Worm (Caenorhabditis elegans) whole organism, late embryonic: ENCODE data around the gene C06E2.2.

ENCODE experiments used
- F13H6.1 ChIP-seq: sonication (generic microtip); optimal IDR thresholded peaks from 2 replicates; lab custom pipeline; 2016; ENCODE audit warnings: missing genetic modification characterization, missing compliant biosample characterization
- K02D7.2 ChIP-seq: sonication (generic microtip); optimal IDR thresholded peaks from 2 replicates; lab custom pipeline; 2017; ENCODE audit warnings: mild to moderate bottlenecking, missing genetic modification characterization, missing compliant biosample characterization
- T23F11.4 ChIP-seq: fragments of 200-800 bp; sonication (Bioruptor generic); optimal IDR thresholded peaks from 2 replicates; lab custom pipeline; 2018; ENCODE audit warnings: mild to moderate bottlenecking, missing genetic modification characterization, missing compliant biosample characterization
- Y22D7AL.16 ChIP-seq: sonication (generic microtip); optimal IDR thresholded peaks from 2 replicates; lab custom pipeline; 2016; ENCODE audit warnings: missing genetic modification characterization, missing compliant biosample characterization
- ceh-14 ChIP-seq: sonication (generic microtip); optimal IDR thresholded peaks from 2 replicates; lab custom pipeline; 2016; ENCODE audit warnings: missing genotype, missing genetic modification characterization, missing compliant biosample characterization
- ceh-18 ChIP-seq: sonication (generic microtip); optimal IDR thresholded peaks from 2 replicates; lab custom pipeline; 2016; ENCODE audit warnings: missing genetic modification characterization, missing compliant biosample characterization
- ceh-19 ChIP-seq: fragments of 200-800 bp; sonication (Bioruptor generic); optimal IDR thresholded peaks from 2 replicates; lab custom pipeline; 2018; ENCODE audit warnings: mild to moderate bottlenecking, missing genetic modification characterization, missing compliant biosample characterization
- ceh-30 ChIP-seq: fragments of 150-350 bp; optimal IDR thresholded peaks from 2 replicates; lab custom pipeline; 2014; ENCODE audit warnings: missing biosample characterization, missing genetic modification characterization
- ceh-31 ChIP-seq: sonication (generic microtip); optimal IDR thresholded peaks from 2 replicates; lab custom pipeline; 2016; ENCODE audit warnings: missing genetic modification characterization, missing compliant biosample characterization
- ceh-6 ChIP-seq: fragments of 200-800 bp; sonication (Bioruptor generic); optimal IDR thresholded peaks from 2 replicates; lab custom pipeline; 2018; ENCODE audit warnings: mild to moderate bottlenecking, missing genetic modification characterization, missing compliant biosample characterization
- dve-1 ChIP-seq: sonication (generic microtip); optimal IDR thresholded peaks from 2 replicates; lab custom pipeline; 2017; ENCODE audit warnings: antibody characterized with exemption, mild to moderate bottlenecking, missing genetic modification characterization, missing compliant biosample characterization
- elt-2 ChIP-seq: sonication (generic microtip); optimal IDR thresholded peaks from 2 replicates; lab custom pipeline; 2016; ENCODE audit warnings: missing genetic modification reagents, missing genetic modification characterization, missing compliant biosample characterization
- fax-1 ChIP-seq: sonication (generic microtip); optimal IDR thresholded peaks from 2 replicates; lab custom pipeline; 2016; ENCODE audit warnings: missing genotype, missing genetic modification characterization, missing compliant biosample characterization
- fkh-6 ChIP-seq: sonication (generic microtip); optimal IDR thresholded peaks from 2 replicates; lab custom pipeline; 2016; ENCODE audit warnings: missing genetic modification characterization, missing compliant biosample characterization
- gmeb-2 ChIP-seq: sonication (generic microtip); optimal IDR thresholded peaks from 2 replicates; lab custom pipeline; 2016; ENCODE audit warnings: missing genetic modification characterization, inconsistent platforms, missing compliant biosample characterization
- hlh-13 ChIP-seq: fragments of 200-800 bp; sonication (Bioruptor generic); optimal IDR thresholded peaks from 2 replicates; lab custom pipeline; 2018; ENCODE audit warnings: mild to moderate bottlenecking, missing genetic modification characterization, missing compliant biosample characterization
- hlh-30 ChIP-seq: sonication (generic microtip); optimal IDR thresholded peaks from 2 replicates; lab custom pipeline; 2017; ENCODE audit warnings: antibody characterized with exemption, missing genetic modification characterization, missing compliant biosample characterization; ENCODE audit not compliant: insufficient read depth
- hlh-6 ChIP-seq: sonication (generic microtip); optimal IDR thresholded peaks from 2 replicates; lab custom pipeline; 2016; ENCODE audit warnings: missing genotype, missing genetic modification characterization, missing compliant biosample characterization
- hlh-8 ChIP-seq: sonication (generic microtip); optimal IDR thresholded peaks from 2 replicates; lab custom pipeline; 2016; ENCODE audit warnings: missing genotype, missing genetic modification characterization, missing compliant biosample characterization
- mec-3 ChIP-seq: sonication (generic microtip); optimal IDR thresholded peaks from 2 replicates; lab custom pipeline; 2016; ENCODE audit warnings: borderline replicate concordance, missing genetic modification characterization, missing compliant biosample characterization
- nfya-1 ChIP-seq: sonication (generic microtip); optimal IDR thresholded peaks from 2 replicates; lab custom pipeline; 2017; ENCODE audit warnings: missing genetic modification characterization, mild to moderate bottlenecking, missing compliant biosample characterization, antibody characterized with exemption, moderate library complexity
- nhr-232 ChIP-seq: sonication (generic microtip); optimal IDR thresholded peaks from 2 replicates; lab custom pipeline; 2016; ENCODE audit warnings: missing genetic modification characterization, missing compliant biosample characterization
- npax-4 ChIP-seq: sonication (generic microtip); optimal IDR thresholded peaks from 2 replicates; lab custom pipeline; 2016; ENCODE audit warnings: missing genetic modification characterization, missing compliant biosample characterization
- odd-2 ChIP-seq: sonication (generic microtip); optimal IDR thresholded peaks from 2 replicates; lab custom pipeline; 2017; ENCODE audit warnings: antibody characterized with exemption, mild to moderate bottlenecking, missing genetic modification characterization, missing compliant biosample characterization
- pag-3 ChIP-seq: sonication (generic microtip); optimal IDR thresholded peaks from 2 replicates; lab custom pipeline; 2016; ENCODE audit warnings: missing compliant biosample characterization, missing genetic modification characterization, borderline replicate concordance
- pat-9 ChIP-seq: fragments of 200-800 bp; sonication (Bioruptor generic); optimal IDR thresholded peaks from 2 replicates; lab custom pipeline; 2018; ENCODE audit warnings: mild to moderate bottlenecking, missing genetic modification characterization, moderate library complexity, missing compliant biosample characterization
- pax-1 ChIP-seq: fragments of 150-350 bp; optimal IDR thresholded peaks from 2 replicates; lab custom pipeline; 2014; ENCODE audit warnings: missing biosample characterization, missing genetic modification characterization
- pha-2 ChIP-seq: sonication (generic microtip); optimal IDR thresholded peaks from 2 replicates; lab custom pipeline; 2017; ENCODE audit warnings: mild to moderate bottlenecking, missing genetic modification characterization, missing compliant biosample characterization
- rnt-1 ChIP-seq: sonication (generic microtip); optimal IDR thresholded peaks from 2 replicates; lab custom pipeline; 2016; ENCODE audit warnings: missing genetic modification characterization, missing compliant biosample characterization
- sox-2 ChIP-seq: fragments of 200-800 bp; sonication (Bioruptor generic); IDR thresholded peaks from 2 replicates; pipeline ENCODE4 v1.3.6; 2022; ENCODE audit warnings: missing genetic modification reagents, missing genetic modification characterization, missing compliant biosample characterization
- syd-9 ChIP-seq: sonication (generic microtip); optimal IDR thresholded peaks from 2 replicates; lab custom pipeline; 2016; ENCODE audit warnings: mild to moderate bottlenecking, missing genetic modification characterization, moderate library complexity, missing compliant biosample characterization
- tbx-2 ChIP-seq: sonication (generic microtip); optimal IDR thresholded peaks from 2 replicates; lab custom pipeline; 2016; ENCODE audit warnings: missing genetic modification characterization, missing compliant biosample characterization
- unc-3 ChIP-seq, 2 experiments: fragments of 200-800 bp in 1 of 2; sonication (Bioruptor generic) in 1 of 2; sonication (generic microtip) in 1 of 2; conservative IDR thresholded peaks in 1 of 2; optimal IDR thresholded peaks in 1 of 2; 2 replicates each; pipeline versions ENCODE4 v1.3.6 to Lab custom; 2016 to 2022; ENCODE audit warnings: missing compliant biosample characterization in 2 of 2, missing genetic modification characterization in 2 of 2, missing genetic modification reagents in 1 of 2
- unc-42 ChIP-seq: sonication (generic microtip); optimal IDR thresholded peaks from 2 replicates; lab custom pipeline; 2016; ENCODE audit warnings: missing genotype, missing genetic modification characterization, missing compliant biosample characterization
- unc-86 ChIP-seq: sonication (generic microtip); optimal IDR thresholded peaks from 2 replicates; lab custom pipeline; 2016; ENCODE audit warnings: missing genetic modification characterization, missing compliant biosample characterization

The C06E2.2 gene

DNA sequence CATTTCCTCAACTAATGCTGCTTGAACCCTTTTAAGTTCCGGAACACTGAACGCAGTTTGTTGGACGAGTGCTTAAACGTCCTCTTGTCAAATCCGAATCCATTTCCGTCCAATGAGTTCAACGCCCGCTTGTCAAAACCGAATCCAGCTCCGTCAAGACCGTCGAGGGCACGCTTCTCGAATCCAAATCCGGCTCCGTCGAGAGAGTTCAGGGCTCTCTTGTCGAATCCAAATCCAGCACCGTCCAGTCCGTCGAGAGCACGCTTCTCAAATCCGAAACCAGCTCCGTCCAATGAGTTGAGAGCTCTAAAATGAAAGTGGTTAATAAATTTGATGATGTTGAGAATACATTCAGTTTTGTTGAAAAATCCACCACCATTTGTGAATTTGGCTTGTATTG is 38.3 kb downstream of the C06E2.2 start:
- TF ChIP-seq ceh-18 (tag; lab: Kevin White, UChicago) (no peak), fkh-6 (tag; lab: Kevin White, UChicago) (no peak), pax-1 (tag; lab: Kevin White, UChicago) (no peak), dve-1 (tag; lab: Kevin White, UChicago) (no peak), pag-3 (tag; lab: Kevin White, UChicago) (no peak), odd-2 (no peak), fax-1 (tag; lab: Kevin White, UChicago) (no peak), mec-3 (tag; lab: Kevin White, UChicago) (no peak), npax-4 (no peak), F13H6.1 (tag; lab: Kevin White, UChicago) (no peak), Y22D7AL.16 (no peak), hlh-13 (GFP tag; lab: Kevin White, UChicago) (no peak), tbx-2 (tag; lab: Kevin White, UChicago) (no peak), elt-2 (tag; lab: Kevin White, UChicago) (no peak), hlh-6 (tag; lab: Kevin White, UChicago) (no peak), ceh-6 (GFP tag; lab: Kevin White, UChicago) (no peak)

DNA sequence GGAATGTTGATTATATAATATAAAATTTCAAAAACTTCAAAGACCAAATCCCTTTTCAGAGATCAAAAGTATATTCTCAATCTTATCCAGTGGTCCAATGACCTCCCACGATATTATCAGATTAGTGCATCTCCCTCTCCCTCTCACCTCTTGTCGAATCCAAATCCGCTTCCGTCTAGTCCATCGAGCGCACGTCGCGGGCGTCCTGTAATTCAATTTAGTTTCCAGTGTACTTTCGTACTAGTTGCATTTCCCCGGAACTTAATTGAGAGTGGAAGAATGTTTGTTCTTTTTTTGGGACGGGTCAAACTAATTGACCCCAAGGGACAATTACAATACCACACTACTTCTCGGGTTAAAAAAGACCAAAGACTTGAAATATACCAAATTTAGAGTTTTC is 39.3 kb downstream of the C06E2.2 start:
- TF ChIP-seq hlh-8 (tag; lab: Kevin White, UChicago) = no peak
- TF ChIP-seq tbx-2 (tag; lab: Kevin White, UChicago) = no peak
- no peak for TF ChIP-seq unc-3 (GFP tag; conservative IDR thresholded peaks at IDR 0.05; lab: Robert Waterston, UW)
- no peak for TF ChIP-seq unc-3 (tag; optimal IDR thresholded peaks at IDR 0.05; lab: Kevin White, UChicago)
- no peak for TF ChIP-seq hlh-30 (tag; lab: Kevin White, UChicago)
- TF ChIP-seq ceh-31 (tag; lab: Kevin White, UChicago) = peak; percentile 30
- TF ChIP-seq unc-42 (tag; lab: Kevin White, UChicago) = peak; percentile 98
- no peak for TF ChIP-seq ceh-30 (tag; lab: Kevin White, UChicago)

DNA sequence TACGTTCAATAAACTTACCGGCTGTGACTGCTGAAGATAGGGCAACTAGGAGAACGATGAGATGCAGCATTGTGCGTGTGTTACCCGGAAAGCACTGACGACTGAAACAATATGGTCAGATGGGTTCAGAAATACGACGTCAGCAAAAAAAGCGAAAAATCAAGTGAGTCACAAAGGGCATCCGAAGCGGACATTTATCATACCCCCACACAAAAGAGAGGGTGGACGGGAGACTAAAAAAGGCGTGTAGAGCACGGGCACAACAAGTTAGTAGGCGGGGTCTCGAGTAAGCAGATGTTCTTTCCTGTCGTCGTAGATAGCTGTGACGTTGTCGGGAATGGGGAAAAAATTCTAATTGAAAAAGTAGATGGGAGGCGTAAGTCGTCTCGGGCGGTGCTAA is 39.9 kb downstream of the C06E2.2 start, which contains the start of gene nlp-14:
nlp-14 (minus strand) TSS at position 101 of the 400 bp plus-strand sequence.
- TF ChIP-seq nfya-1 (no peak), hlh-6 (tag; lab: Kevin White, UChicago) (peak; percentile 5)

DNA sequence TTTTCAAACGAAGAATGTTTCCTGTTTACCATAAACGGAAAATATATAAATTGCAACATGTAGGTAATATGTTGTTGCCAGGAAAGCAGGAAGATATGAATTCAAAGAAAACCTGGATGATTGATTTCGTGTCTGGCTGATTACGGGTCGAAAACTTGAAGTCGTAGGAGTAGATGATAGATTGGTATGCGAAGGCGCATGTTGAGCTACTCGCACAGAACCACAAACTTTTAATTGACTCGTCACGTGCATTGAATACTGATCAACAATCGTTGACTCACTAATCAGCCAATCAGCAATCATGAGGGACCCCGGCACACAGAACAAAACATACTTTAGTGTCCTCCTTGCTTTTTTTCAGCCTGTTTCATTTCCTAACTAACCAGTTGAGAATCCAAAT is 41.8 kb downstream of the C06E2.2 start:
- TF ChIP-seq pat-9 (tag; lab: Kevin White, UChicago) = no peak
- TF ChIP-seq fax-1 (tag; lab: Kevin White, UChicago) = no peak
- TF ChIP-seq rnt-1 (tag; lab: Kevin White, UChicago) = no peak
- no peak for TF ChIP-seq sox-2 (GFP tag; lab: Robert Waterston, UW)
- no peak for TF ChIP-seq syd-9 (tag; lab: Kevin White, UChicago)
- TF ChIP-seq ceh-14 (tag; lab: Kevin White, UChicago) = no peak
- TF ChIP-seq hlh-6 (tag; lab: Kevin White, UChicago) = no peak
- no peak for TF ChIP-seq ceh-19
- TF ChIP-seq T23F11.4 (GFP tag; lab: Kevin White, UChicago) = no peak
- TF ChIP-seq, all 69 proteins: peak for 0

DNA sequence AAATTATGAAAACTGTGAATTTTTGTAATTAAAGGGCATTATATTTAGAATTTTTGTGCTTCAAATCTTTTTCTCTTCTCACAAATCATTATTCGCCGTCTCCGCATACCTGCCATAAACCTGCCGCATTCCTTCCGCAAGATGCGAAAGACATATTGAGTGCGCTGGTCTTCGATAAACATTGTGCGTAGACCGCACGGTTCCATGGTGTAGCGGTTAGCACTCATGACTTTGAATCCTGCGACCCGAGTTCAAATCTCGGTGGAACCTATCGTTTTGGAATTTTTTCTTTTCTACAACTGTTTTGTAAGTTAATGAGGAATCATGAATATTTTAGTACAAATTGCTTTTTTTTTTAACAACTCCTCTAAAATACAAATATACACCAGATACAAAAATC is 46.0 kb downstream of the C06E2.2 start:
- TF ChIP-seq nhr-232 (tag; lab: Kevin White, UChicago) = peak; percentile 6
- no peak for TF ChIP-seq tbx-2 (tag; lab: Kevin White, UChicago)
- TF ChIP-seq Y22D7AL.16 = peak; percentile 11
- TF ChIP-seq unc-86 (tag; lab: Kevin White, UChicago) = peak; percentile 49
- TF ChIP-seq rnt-1 (tag; lab: Kevin White, UChicago) = peak; percentile 36
- TF ChIP-seq hlh-8 (tag; lab: Kevin White, UChicago) = no peak
- no peak for TF ChIP-seq K02D7.2 (tag; lab: Kevin White, UChicago)
- TF ChIP-seq hlh-30 (tag; lab: Kevin White, UChicago) = peak; percentile 27
- peak; percentile 4 for TF ChIP-seq gmeb-2 (tag; lab: Kevin White, UChicago)
- TF ChIP-seq pha-2 = peak; percentile 41
- TF ChIP-seq ceh-6 (GFP tag; lab: Kevin White, UChicago) = peak; percentile 28
- TF ChIP-seq elt-2 (tag; lab: Kevin White, UChicago) = peak; percentile 38
